Worm (Caenorhabditis elegans) whole organism, young adult: ENCODE results near the gene chil-3.

Experiments used
- C17E4.6 ChIP-seq: fragments of 200-800 bp; sonication (Bioruptor generic); IDR thresholded peaks from 2 replicates; pipeline ENCODE4 v1.3.6; 2022; ENCODE audit warnings: missing genetic modification reagents, missing genetic modification characterization, missing compliant biosample characterization
- D2030.7 ChIP-seq: fragments of 200-800 bp; sonication (Bioruptor generic); IDR thresholded peaks from 2 replicates; pipeline ENCODE4 v1.3.6; 2022; ENCODE audit warnings: missing genetic modification reagents, missing genetic modification characterization, missing compliant biosample characterization
- F10E7.11 ChIP-seq: sonication (generic microtip); optimal IDR thresholded peaks from 2 replicates; lab custom pipeline; 2017; ENCODE audit warnings: mild to moderate bottlenecking, missing genetic modification characterization, moderate library complexity, missing compliant biosample characterization
- F22D6.2 ChIP-seq: sonication (generic microtip); optimal IDR thresholded peaks from 2 replicates; lab custom pipeline; 2016; ENCODE audit warnings: mild to moderate bottlenecking, missing genetic modification characterization, missing compliant biosample characterization
- F23B12.7 ChIP-seq: sonication (generic microtip); optimal IDR thresholded peaks from 2 replicates; lab custom pipeline; 2017; ENCODE audit warnings: missing genetic modification characterization, mild to moderate bottlenecking, missing compliant biosample characterization, antibody characterized with exemption, moderate library complexity; ENCODE audit not compliant: insufficient read depth
- F49E8.2 ChIP-seq: sonication (generic microtip); optimal IDR thresholded peaks from 3 replicates; lab custom pipeline; 2017; ENCODE audit warnings: missing genetic modification characterization, mild to moderate bottlenecking, missing compliant biosample characterization, antibody characterized with exemption, moderate library complexity; ENCODE audit not compliant: insufficient read depth
- F52B5.7 ChIP-seq: sonication (generic microtip); optimal IDR thresholded peaks from 2 replicates; lab custom pipeline; 2016; ENCODE audit warnings: mild to moderate bottlenecking, missing genetic modification characterization, missing compliant biosample characterization
- T26A5.8 ChIP-seq: sonication (generic microtip); optimal IDR thresholded peaks from 2 replicates; lab custom pipeline; 2016; ENCODE audit warnings: missing genetic modification characterization, missing compliant biosample characterization
- Y53F4B.3 ChIP-seq: fragments of 200-800 bp; sonication (Bioruptor generic); IDR thresholded peaks from 2 replicates; pipeline ENCODE4 v1.3.6; 2022; ENCODE audit warnings: missing genetic modification reagents, missing genetic modification characterization, missing compliant biosample characterization
- Y56A3A.18 ChIP-seq: fragments of 200-800 bp; sonication (Bioruptor generic); IDR thresholded peaks from 2 replicates; pipeline ENCODE4 v1.3.6; 2022; ENCODE audit warnings: missing genetic modification reagents, missing genetic modification characterization, missing compliant biosample characterization
- Y79H2A.3 ChIP-seq: fragments of 200-800 bp; sonication (Bioruptor generic); conservative IDR thresholded peaks from 2 replicates; pipeline ENCODE4 v1.3.6; 2022; ENCODE audit warnings: missing genetic modification reagents, missing genetic modification characterization, missing compliant biosample characterization
- Y95B8A.8 ChIP-seq: fragments of 200-800 bp; sonication (Bioruptor generic); IDR thresholded peaks from 2 replicates; pipeline ENCODE4 v1.3.6; 2022; ENCODE audit warnings: missing genetic modification reagents, missing genetic modification characterization, missing compliant biosample characterization
- ZK185.1 ChIP-seq: sonication (generic microtip); optimal IDR thresholded peaks from 2 replicates; lab custom pipeline; 2016; ENCODE audit warnings: mild to moderate bottlenecking, missing genetic modification characterization, missing compliant biosample characterization; ENCODE audit not compliant: poor library complexity, severe bottlenecking
- aptf-3 ChIP-seq: fragments of 200-800 bp; sonication (Bioruptor generic); IDR thresholded peaks from 2 replicates; pipeline ENCODE4 v1.3.6; 2022; ENCODE audit warnings: missing genetic modification characterization, missing compliant biosample characterization
- bed-1 ChIP-seq: fragments of 200-800 bp; sonication (Bioruptor generic); IDR thresholded peaks from 2 replicates; pipeline ENCODE4 v1.3.6; 2022; ENCODE audit warnings: missing genetic modification reagents, missing genetic modification characterization, missing compliant biosample characterization
- cebp-1 ChIP-seq, 2 experiments: fragments of 200-800 bp in 1 of 2; sonication (Bioruptor generic) in 1 of 2; sonication (generic microtip) in 1 of 2; IDR thresholded peaks in 1 of 2; optimal IDR thresholded peaks in 1 of 2; 2 replicates each; pipeline versions ENCODE4 v1.3.6 to Lab custom; 2017 to 2022; ENCODE audit warnings: missing compliant biosample characterization in 2 of 2, missing genetic modification characterization in 2 of 2, mild to moderate bottlenecking in 1 of 2, missing genetic modification reagents in 1 of 2, moderate library complexity in 1 of 2
- ceh-100 ChIP-seq: fragments of 200-800 bp; sonication (Bioruptor generic); IDR thresholded peaks from 2 replicates; pipeline ENCODE4 v1.3.6; 2022; ENCODE audit warnings: missing genetic modification reagents, missing genetic modification characterization, missing compliant biosample characterization
- ceh-27 ChIP-seq: fragments of 200-800 bp; sonication (Bioruptor generic); optimal IDR thresholded peaks from 2 replicates; lab custom pipeline; 2018; ENCODE audit warnings: mild to moderate bottlenecking, missing genetic modification characterization, moderate library complexity, missing compliant biosample characterization
- ceh-40 ChIP-seq: fragments of 200-800 bp; sonication (Bioruptor generic); IDR thresholded peaks from 2 replicates; pipeline ENCODE4 v1.3.6; 2022; ENCODE audit warnings: missing genetic modification characterization, missing compliant biosample characterization
- ceh-79 ChIP-seq: sonication (generic microtip); optimal IDR thresholded peaks from 2 replicates; lab custom pipeline; 2017; ENCODE audit warnings: mild to moderate bottlenecking, missing genetic modification characterization, missing compliant biosample characterization
- chd-7 ChIP-seq: sonication (generic microtip); optimal IDR thresholded peaks from 2 replicates; lab custom pipeline; 2016; ENCODE audit warnings: mild to moderate bottlenecking, missing genetic modification characterization, moderate library complexity, missing compliant biosample characterization
- dpff-1 ChIP-seq: sonication (generic microtip); optimal IDR thresholded peaks from 2 replicates; lab custom pipeline; 2017; ENCODE audit warnings: mild to moderate bottlenecking, missing genetic modification characterization, missing compliant biosample characterization
- egrh-3 ChIP-seq: fragments of 200-800 bp; sonication (Bioruptor generic); IDR thresholded peaks from 2 replicates; pipeline ENCODE4 v1.3.6; 2022; ENCODE audit warnings: missing genetic modification reagents, missing genetic modification characterization, missing compliant biosample characterization
- hlh-12 ChIP-seq: sonication (generic microtip); optimal IDR thresholded peaks from 2 replicates; lab custom pipeline; 2016; ENCODE audit warnings: missing genetic modification characterization, missing compliant biosample characterization
- hsf-1 ChIP-seq: fragments of 200-800 bp; sonication (Bioruptor generic); IDR thresholded peaks from 2 replicates; pipeline ENCODE4 v1.3.6; 2022; ENCODE audit warnings: missing genetic modification reagents, missing genetic modification characterization, missing compliant biosample characterization
- let-526 ChIP-seq: fragments of 200-800 bp; sonication (Bioruptor generic); IDR thresholded peaks from 2 replicates; pipeline ENCODE4 v1.3.6; 2022; ENCODE audit warnings: missing genetic modification reagents, missing genetic modification characterization, missing compliant biosample characterization
- lin-54 ChIP-seq: fragments of 200-800 bp; sonication (Bioruptor generic); optimal IDR thresholded peaks from 2 replicates; lab custom pipeline; 2018; ENCODE audit warnings: mild to moderate bottlenecking, missing genetic modification characterization, missing compliant biosample characterization
- lir-1 ChIP-seq: fragments of 200-800 bp; sonication (Bioruptor generic); conservative IDR thresholded peaks from 2 replicates; pipeline ENCODE4 v1.3.6; 2022; ENCODE audit warnings: missing genetic modification reagents, missing genetic modification characterization, missing compliant biosample characterization
- nfya-2 ChIP-seq: fragments of 200-800 bp; sonication (Bioruptor generic); IDR thresholded peaks from 2 replicates; pipeline ENCODE4 v1.3.6; 2022; ENCODE audit warnings: missing genetic modification reagents, missing genetic modification characterization, missing compliant biosample characterization
- rec-8 ChIP-seq, 2 experiments: sonication (generic microtip); optimal IDR thresholded peaks; 2 replicates each; lab custom pipeline; 2016; ENCODE audit warnings: mild to moderate bottlenecking in 2 of 2, missing genetic modification characterization in 2 of 2, missing genetic modification reagents in 2 of 2, missing genotype in 2 of 2, missing biosample characterization in 1 of 2, missing compliant biosample characterization in 1 of 2, moderate library complexity in 1 of 2
- somi-1 ChIP-seq: fragments of 200-800 bp; sonication (Bioruptor generic); optimal IDR thresholded peaks from 2 replicates; lab custom pipeline; 2018; ENCODE audit warnings: mild to moderate bottlenecking, missing genetic modification characterization, missing compliant biosample characterization
- tbx-9 ChIP-seq: sonication (generic microtip); optimal IDR thresholded peaks from 2 replicates; lab custom pipeline; 2016; ENCODE audit warnings: borderline replicate concordance, missing genetic modification characterization, inconsistent platforms, missing compliant biosample characterization
- unc-130 ChIP-seq: sonication (generic microtip); optimal IDR thresholded peaks from 2 replicates; lab custom pipeline; 2016; ENCODE audit warnings: missing genetic modification reagents, missing genetic modification characterization, missing compliant biosample characterization
- ztf-26 ChIP-seq: sonication (generic microtip); optimal IDR thresholded peaks from 2 replicates; lab custom pipeline; 2017; ENCODE audit warnings: missing genetic modification characterization, missing compliant biosample characterization
- ztf-3 ChIP-seq: fragments of 200-800 bp; sonication (Bioruptor generic); optimal IDR thresholded peaks from 2 replicates; lab custom pipeline; 2018; ENCODE audit warnings: mild to moderate bottlenecking, missing genetic modification characterization, missing compliant biosample characterization

The chil-3 gene

ce11 chrII:9829108-9829507 lies 32.2 kb downstream of the chil-3 start, which contains the start of gene ZK938.1:
ZK938.1 (plus strand) TSS chrII:9829408.
- TF ChIP-seq ceh-40, result no peak
- TF ChIP-seq hsf-1 (GFP tag; lab: Robert Waterston, UW), result no peak
- no peak for TF ChIP-seq Y79H2A.3
- TF ChIP-seq bed-1 (GFP tag; lab: Robert Waterston, UW), result no peak
- TF ChIP-seq dpff-1 (tag; lab: Kevin White, UChicago), result no peak
- no peak for TF ChIP-seq F52B5.7 (tag; lab: Kevin White, UChicago)
- no peak for TF ChIP-seq C17E4.6
- no peak for TF ChIP-seq ztf-26 (tag; lab: Kevin White, UChicago)
- no peak for TF ChIP-seq ZK185.1 (tag; lab: Kevin White, UChicago)
- no peak for TF ChIP-seq ztf-3 (GFP tag; lab: Kevin White, UChicago)
- TF ChIP-seq Y95B8A.8 (GFP tag; lab: Robert Waterston, UW), result no peak
- TF ChIP-seq tbx-9 (tag; lab: Kevin White, UChicago), result no peak
- no peak for TF ChIP-seq cebp-1 (GFP tag; IDR thresholded peaks at IDR 0.05; lab: Robert Waterston, UW)
- TF ChIP-seq cebp-1 (tag; optimal IDR thresholded peaks at IDR 0.05; lab: Kevin White, UChicago), result no peak
- TF ChIP-seq nfya-2, result no peak
- TF ChIP-seq, all 124 proteins: peak for 0

- TF ChIP-seq ceh-100 (no peak), T26A5.8 (tag; lab: Kevin White, UChicago) (no peak), chd-7 (no peak), Y79H2A.3 (no peak), ceh-27 (GFP tag; lab: Kevin White, UChicago) (no peak), C17E4.6 (no peak), lir-1 (GFP tag; lab: Robert Waterston, UW) (no peak), Y53F4B.3 (no peak), rec-8 (tag; optimal IDR thresholded peaks at IDR 0.05; lab: Kevin White, UChicago) (no peak), F49E8.2 (tag; lab: Kevin White, UChicago) (no peak)
These were observed 32.8 kb downstream of the chil-3 start for ce11 chrII:9828502-9828901.

- no peak for TF ChIP-seq F22D6.2 (tag; lab: Kevin White, UChicago)
- no peak for TF ChIP-seq lin-54 (GFP tag; lab: Kevin White, UChicago)
- no peak for TF ChIP-seq aptf-3 (GFP tag; lab: Robert Waterston, UW)
- no peak for TF ChIP-seq hlh-12
- no peak for TF ChIP-seq hsf-1 (GFP tag; lab: Robert Waterston, UW)
- TF ChIP-seq F10E7.11 (tag; lab: Kevin White, UChicago), result no peak
- no peak for TF ChIP-seq F23B12.7 (tag; lab: Kevin White, UChicago)
- no peak for TF ChIP-seq let-526 (GFP tag; lab: Robert Waterston, UW)
- no peak for TF ChIP-seq somi-1 (GFP tag; lab: Kevin White, UChicago)
- TF ChIP-seq ZK185.1 (tag; lab: Kevin White, UChicago), result no peak
- no peak for TF ChIP-seq egrh-3 (GFP tag; lab: Robert Waterston, UW)
- TF ChIP-seq ceh-27 (GFP tag; lab: Kevin White, UChicago), result no peak
- no peak for TF ChIP-seq unc-130 (GFP tag; lab: Kevin White, UChicago)
- no peak for TF ChIP-seq dpff-1 (tag; lab: Kevin White, UChicago)
- no peak for TF ChIP-seq ceh-79 (tag; lab: Kevin White, UChicago)
- TF ChIP-seq Y56A3A.18 (GFP tag; lab: Robert Waterston, UW), result no peak
- no peak for TF ChIP-seq ztf-26 (tag; lab: Kevin White, UChicago)
- no peak for TF ChIP-seq D2030.7 (GFP tag; lab: Robert Waterston, UW)
- TF ChIP-seq nfya-2, result no peak
- TF ChIP-seq Y53F4B.3, result no peak
These were observed 33.4 kb downstream of the chil-3 start, which contains the start of gene eyg-1 for ce11 chrII:9827852-9828251. eyg-1 (minus strand) TSS chrII:9827952.
